Worm (Caenorhabditis elegans): Measurements from ENCODE around the gene mix-1.

DNA sequence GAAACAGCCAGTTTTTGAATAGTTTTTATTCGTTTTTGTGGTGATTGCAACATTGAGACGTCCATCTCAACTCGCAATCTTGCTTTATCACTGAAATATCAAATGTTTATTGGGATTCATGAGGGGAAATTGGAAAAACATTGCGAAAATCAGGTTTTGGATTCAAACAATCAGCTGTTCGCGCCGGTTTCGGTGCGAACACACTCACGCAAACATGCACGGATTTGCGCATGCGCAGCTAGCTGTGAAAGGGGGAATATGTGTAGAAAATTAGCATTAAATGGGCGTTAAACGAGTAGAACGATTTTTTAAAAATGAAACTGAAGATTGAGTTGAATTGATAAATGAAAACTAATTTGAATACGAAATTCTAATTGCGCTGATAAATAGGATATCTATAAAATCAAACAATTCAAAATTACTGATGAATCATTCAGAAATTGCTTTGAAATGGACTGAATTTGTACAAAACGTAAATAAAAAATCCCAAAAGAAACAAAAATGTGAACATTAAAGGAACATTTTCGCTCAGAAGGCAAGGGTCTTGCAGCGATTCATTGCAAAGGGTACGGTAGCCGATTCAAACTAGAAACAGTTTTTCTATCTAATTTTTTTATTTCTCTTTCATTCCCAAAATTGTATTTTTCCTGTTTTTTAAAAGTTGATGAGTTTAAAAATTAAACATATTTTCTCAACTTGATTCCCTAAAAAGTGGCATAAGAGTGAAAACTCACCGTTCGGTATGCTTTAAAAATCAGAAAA is 40.7 kb upstream of the mix-1 start, which contains the start of gene ect-2:
- TF ChIP-seq nhr-12 (tag; optimal IDR thresholded peaks at IDR 0.05) (no peak), pha-4 (tag; optimal IDR thresholded peaks at IDR 0.05) (no peak), elt-3 (tag; optimal IDR thresholded peaks at IDR 0.05) (no peak), ceh-83 (GFP tag; optimal IDR thresholded peaks at IDR 0.05) (no peak), hlh-1 (tag; optimal IDR thresholded peaks at IDR 0.05) (no peak), ces-1 (GFP tag; optimal IDR thresholded peaks at IDR 0.05) (no peak), ztf-11 (tag; optimal IDR thresholded peaks at IDR 0.05) (no peak), lsy-2 (tag; optimal IDR thresholded peaks at IDR 0.05) (no peak), mls-2 (tag; optimal IDR thresholded peaks at IDR 0.05) (no peak), lin-13 (tag; optimal IDR thresholded peaks at IDR 0.05) (no peak), bed-3 (GFP tag; optimal IDR thresholded peaks at IDR 0.05) (no peak), sem-2 (GFP tag; optimal IDR thresholded peaks at IDR 0.05) (no peak), nhr-76 (tag; optimal IDR thresholded peaks at IDR 0.05) (no peak), elt-1 (tag; optimal IDR thresholded peaks at IDR 0.05; ENCODE audit: borderline replicate concordance, insufficient read depth) (no peak)
